Fruit fly (Drosophila melanogaster) whole organism, embryonic: ENCODE results near the gene smo.

Experiments
- CG10209 ChIP-seq: fragments of 200-800 bp; sonication (Bioruptor generic); optimal IDR thresholded peaks from 3 replicates; lab custom pipeline; 2017; ENCODE audit warnings: missing biosample characterization, mild to moderate bottlenecking, missing genetic modification characterization, missing genetic modification reagents
- CG14014 ChIP-seq: fragments of 200-800 bp; sonication (Bioruptor generic); IDR thresholded peaks from 2 replicates; pipeline ENCODE4 v1.3.6; 2022; ENCODE audit warnings: missing biosample characterization, missing genetic modification characterization
- CG15601 ChIP-seq: fragments of 200-800 bp; sonication (Bioruptor generic); optimal IDR thresholded peaks from 3 replicates; lab custom pipeline; 2019; ENCODE audit warnings: missing biosample characterization, mild to moderate bottlenecking, missing genetic modification characterization, moderate library complexity
- CG18619 ChIP-seq: fragments of 200-800 bp; sonication (Bioruptor generic); optimal IDR thresholded peaks from 3 replicates; lab custom pipeline; 2017; ENCODE audit warnings: missing biosample characterization, mild to moderate bottlenecking, missing genetic modification characterization
- CG6654 ChIP-seq: fragments of 200-800 bp; sonication (Bioruptor generic); optimal IDR thresholded peaks from 2 replicates; lab custom pipeline; 2017; ENCODE audit warnings: missing biosample characterization, mild to moderate bottlenecking, missing genetic modification characterization
- CG8281 ChIP-seq: fragments of 200-800 bp; sonication (Bioruptor generic); optimal IDR thresholded peaks from 2 replicates; lab custom pipeline; 2018; ENCODE audit warnings: missing biosample characterization, mild to moderate bottlenecking, missing genetic modification characterization, moderate library complexity
- CG8924 ChIP-seq: fragments of 200-800 bp; optimal IDR thresholded peaks from 3 replicates; lab custom pipeline; 2019; ENCODE audit warnings: missing biosample characterization, mild to moderate bottlenecking, missing genetic modification characterization, moderate library complexity
- GATAe ChIP-seq: fragments of 200-800 bp; sonication (Bioruptor generic); conservative IDR thresholded peaks from 2 replicates; pipeline ENCODE4 v1.3.6; 2022; ENCODE audit warnings: missing biosample characterization, missing genetic modification characterization
- Meics ChIP-seq: fragments of 200-800 bp; sonication (Bioruptor generic); optimal IDR thresholded peaks from 2 replicates; lab custom pipeline; 2017; ENCODE audit warnings: missing biosample characterization, mild to moderate bottlenecking, missing genetic modification characterization
- YL-1 ChIP-seq: fragments of 200-800 bp; sonication (Bioruptor generic); optimal IDR thresholded peaks from 3 replicates; lab custom pipeline; 2017; ENCODE audit warnings: missing biosample characterization, mild to moderate bottlenecking, missing genetic modification characterization
- gem ChIP-seq: fragments of 200-800 bp; sonication (Bioruptor generic); optimal IDR thresholded peaks from 2 replicates; lab custom pipeline; 2019; ENCODE audit warnings: missing biosample characterization, mild to moderate bottlenecking, missing genetic modification characterization, moderate library complexity
- sisA ChIP-seq: fragments of 200-800 bp; sonication (Bioruptor generic); IDR thresholded peaks from 2 replicates; pipeline ENCODE4 v1.3.6; 2022; ENCODE audit warnings: missing biosample characterization, missing genetic modification characterization
- zf30C ChIP-seq: fragments of 200-800 bp; sonication (Bioruptor generic); optimal IDR thresholded peaks from 3 replicates; lab custom pipeline; 2018; ENCODE audit warnings: missing biosample characterization, mild to moderate bottlenecking, missing genetic modification characterization

dm6 chr2L:319745-320144, 42.4 kb downstream of the smo start:
- TF ChIP-seq zf30C (no peak), Meics (GFP tag; lab: Kevin White, UChicago) (no peak), CG10209 (GFP tag; lab: Kevin White, UChicago) (no peak), CG6654 (GFP tag; lab: Kevin White, UChicago) (no peak), gem (tag; lab: Kevin White, UChicago) (no peak), GATAe (GFP tag; lab: Robert Waterston, UW) (no peak), CG15601 (no peak), CG14014 (no peak), sisA (no peak), YL-1 (GFP tag; lab: Kevin White, UChicago) (no peak), CG18619 (GFP tag; lab: Kevin White, UChicago) (no peak), CG8281 (tag; lab: Kevin White, UChicago) (no peak), CG8924 (tag; lab: Kevin White, UChicago) (no peak)
